Fruit fly (Drosophila melanogaster): ENCODE data around the gene Cpr30F.
A peak's percentile ranks its signal among the peaks of the same experiment; 100 is the strongest.

The Cpr30F gene

DNA sequence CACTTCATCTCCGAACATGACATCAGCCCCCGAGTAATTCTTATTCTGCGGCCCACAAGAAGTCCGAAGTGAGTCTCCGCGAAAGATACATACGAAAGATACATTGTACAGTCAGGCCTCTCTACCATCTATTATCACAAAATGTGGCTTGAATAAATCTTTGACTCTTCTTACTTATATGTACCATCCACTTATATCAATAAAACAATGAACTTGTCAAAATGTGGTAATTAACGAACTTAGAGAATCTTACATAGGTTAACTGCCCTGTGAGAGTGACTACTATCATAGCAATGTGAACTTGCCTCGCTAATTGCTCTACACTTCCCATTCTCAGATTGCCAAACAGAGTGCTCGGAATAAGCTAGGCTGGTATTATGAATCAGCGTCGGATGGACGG lies 26.3 kb downstream of the Cpr30F start:
- TF ChIP-seq dsx (GFP tag; optimal IDR thresholded peaks at IDR 0.05; ENCODE audit: poor library complexity, severe bottlenecking) (peak; percentile 6), CG6792 (GFP tag; optimal IDR thresholded peaks at IDR 0.05) (no peak), CG10631 (GFP tag; optimal IDR thresholded peaks at IDR 0.05) (peak; percentile 18), Blimp-1 (GFP tag; optimal IDR thresholded peaks at IDR 0.05) (no peak), achi (GFP tag; optimal IDR thresholded peaks at IDR 0.05) (peak; percentile 30), Sox15 (GFP tag; optimal IDR thresholded peaks at IDR 0.05) (no peak), CG6163 (GFP tag; IDR thresholded peaks at IDR 0.05) (peak; percentile 78), CG11294 (GFP tag; IDR thresholded peaks at IDR 0.05) (peak; percentile 66), CG15336 (GFP tag; IDR thresholded peaks at IDR 0.05) (peak; percentile 50; the same call in 1 of the 2 replicates), Ets96B (tag; optimal IDR thresholded peaks at IDR 0.05) (peak; percentile 53), Hr39 (GFP tag; optimal IDR thresholded peaks at IDR 0.05) (no peak), Eip78C (GFP tag) (peak; percentile 71), CG3919 (GFP tag; optimal IDR thresholded peaks at IDR 0.05) (peak; percentile 22), eg (GFP tag; IDR thresholded peaks at IDR 0.05) (peak; percentile 74), CG3032 (tag; optimal IDR thresholded peaks at IDR 0.05) (peak; percentile 47), CG10669 (GFP tag; optimal IDR thresholded peaks at IDR 0.05) (peak; percentile 32), CG8319 (GFP tag; optimal IDR thresholded peaks at IDR 0.05) (no peak), CG6276 (GFP tag; optimal IDR thresholded peaks at IDR 0.05) (peak; percentile 29), Gug (GFP tag; IDR thresholded peaks at IDR 0.05) (peak; percentile 69), Hr4 (GFP tag; optimal IDR thresholded peaks at IDR 0.05) (peak; percentile 39), net (GFP tag; optimal IDR thresholded peaks at IDR 0.05) (peak; percentile 20), CG7368 (GFP tag; optimal IDR thresholded peaks at IDR 0.05) (peak; percentile 7)

DNA sequence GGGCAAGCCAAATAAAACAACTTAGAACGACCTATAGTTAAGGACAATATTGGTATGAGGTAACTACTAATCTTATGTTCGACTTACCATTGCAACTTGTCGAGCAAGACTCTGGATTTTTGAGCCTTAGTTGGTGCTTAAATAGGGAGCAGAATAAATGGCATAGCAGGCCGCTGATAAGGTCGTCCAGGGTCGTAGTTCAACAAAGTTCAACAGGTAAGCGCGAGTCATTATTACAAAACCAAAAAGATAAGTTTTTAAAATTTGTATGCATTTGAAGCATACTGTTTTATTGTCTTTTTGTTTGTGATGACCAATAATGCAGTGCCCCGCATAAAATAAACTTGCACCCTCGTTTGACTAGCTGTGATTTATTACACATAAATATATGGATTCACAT lies 29.9 kb downstream of the Cpr30F start, which contains the start of gene Muc30E:
Muc30E (minus strand) TSS at position 101 of the 400 bp plus-strand sequence.
- TF ChIP-seq Lpt (GFP tag; optimal IDR thresholded peaks at IDR 0.05): no peak
- TF ChIP-seq Met (GFP tag; optimal IDR thresholded peaks at IDR 0.05): no peak
- no peak for TF ChIP-seq spab (GFP tag; optimal IDR thresholded peaks at IDR 0.05)
- TF ChIP-seq Eip78C (GFP tag): no peak
- TF ChIP-seq CG32006 (GFP tag; optimal IDR thresholded peaks at IDR 0.05): no peak

- TF ChIP-seq CG32006 (GFP tag; optimal IDR thresholded peaks at IDR 0.05) (no peak), CG8632 (GFP tag; optimal IDR thresholded peaks at IDR 0.05) (no peak), fkh (GFP tag; optimal IDR thresholded peaks at IDR 0.05) (peak; percentile 22), Hr4 (GFP tag; optimal IDR thresholded peaks at IDR 0.05) (no peak), Eip93F (GFP tag; optimal IDR thresholded peaks at IDR 0.05) (no peak), topi (GFP tag; optimal IDR thresholded peaks at IDR 0.05) (peak; percentile 39), CG6854 (GFP tag; optimal IDR thresholded peaks at IDR 0.05) (peak; percentile 73), CG31627 (GFP tag; optimal IDR thresholded peaks at IDR 0.05) (peak; percentile 24), Hr39 (GFP tag; optimal IDR thresholded peaks at IDR 0.05) (peak; percentile 30), Eip75B (GFP tag; optimal IDR thresholded peaks at IDR 0.05) (peak; percentile 28), Smox (GFP tag; optimal IDR thresholded peaks at IDR 0.05) (peak; percentile 36), svp (GFP tag) (no peak), esn (GFP tag; optimal IDR thresholded peaks at IDR 0.05) (peak; percentile 71), CG6276 (GFP tag; optimal IDR thresholded peaks at IDR 0.05) (no peak), CG15336 (GFP tag; IDR thresholded peaks at IDR 0.05) (no peak), Sox102F (GFP tag; optimal IDR thresholded peaks at IDR 0.05) (peak; percentile 58), CG34406 (GFP tag; optimal IDR thresholded peaks at IDR 0.05) (peak; percentile 36), eg (GFP tag; IDR thresholded peaks at IDR 0.05) (no peak), CG1621 (tag; optimal IDR thresholded peaks at IDR 0.05) (peak; percentile 28), acj6 (GFP tag; optimal IDR thresholded peaks at IDR 0.05) (peak; percentile 31), cyc (GFP tag; optimal IDR thresholded peaks at IDR 0.05) (peak; percentile 1), CG3032 (tag; optimal IDR thresholded peaks at IDR 0.05) (peak; percentile 1), CG4318 (GFP tag; optimal IDR thresholded peaks at IDR 0.05) (no peak), OdsH (GFP tag; optimal IDR thresholded peaks at IDR 0.05) (peak; percentile 28), Ets21C (GFP tag; optimal IDR thresholded peaks at IDR 0.05) (peak; percentile 26), vri (GFP tag; optimal IDR thresholded peaks at IDR 0.05) (peak; percentile 26), ss (GFP tag; optimal IDR thresholded peaks at IDR 0.05) (peak; percentile 32 to 39), Sox14 (GFP tag; optimal IDR thresholded peaks at IDR 0.05) (peak; percentile 70), CG8319 (GFP tag; optimal IDR thresholded peaks at IDR 0.05) (no peak), CG6808 (GFP tag; optimal IDR thresholded peaks at IDR 0.05) (peak; percentile 45), Lpt (GFP tag; optimal IDR thresholded peaks at IDR 0.05) (no peak), spab (GFP tag; optimal IDR thresholded peaks at IDR 0.05) (no peak)
Observed at dm6 chr2L:9897296-9897695, 35.7 kb downstream of the Cpr30F start, which contains the start of gene RpS2. TSS of gene RpS2 (minus strand) at chr2L:9897552.

Measured in whole organism, prepupa.